Fruit fly (Drosophila melanogaster): ENCODE results near the gene Tektin-C.

Gene Tektin-C

DNA sequence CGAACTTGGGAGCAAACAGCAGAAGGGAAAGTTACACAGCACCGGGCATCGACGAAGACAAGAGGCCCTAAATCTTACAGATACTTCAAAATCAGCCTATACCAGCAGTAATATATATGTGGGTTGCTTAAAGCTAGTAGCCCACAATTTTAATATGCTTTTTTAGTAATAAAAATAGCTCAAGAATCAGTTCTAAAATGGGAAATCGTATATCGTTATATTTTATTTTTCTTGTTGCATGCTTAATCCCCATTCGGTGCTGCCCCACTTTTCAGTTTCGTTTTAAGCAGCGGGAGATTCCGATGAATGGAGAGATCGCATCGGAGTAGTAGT lies 11.7 kb upstream of the Tektin-C start (continued):
- TF ChIP-seq tll (GFP tag; optimal IDR thresholded peaks at IDR 0.05) (no peak), Med (GFP tag) (peak; percentile 16), CG12391 (tag; optimal IDR thresholded peaks at IDR 0.05) (peak; percentile 28), Kr (GFP tag; optimal IDR thresholded peaks at IDR 0.05) (no peak), sens (GFP tag) (peak; percentile 62), unpg (GFP tag; optimal IDR thresholded peaks at IDR 0.05) (peak; percentile 45), Eip74EF (GFP tag; optimal IDR thresholded peaks at IDR 0.05) (peak in 1 of 2 experiments; percentile 1), B-H1 (GFP tag; IDR thresholded peaks at IDR 0.05) (peak; percentile 13; the same call in 1 of the 3 replicates), HLHmδ (GFP tag; optimal IDR thresholded peaks at IDR 0.05) (no peak), fd3F (GFP tag; optimal IDR thresholded peaks at IDR 0.05) (peak; percentile 1), lab (GFP tag; optimal IDR thresholded peaks at IDR 0.05) (peak; percentile 15), BtbVII (GFP tag; optimal IDR thresholded peaks at IDR 0.05) (peak; percentile 40), klu (GFP tag; IDR thresholded peaks at IDR 0.05) (0 out of 2 replicates have a peak, but pooled peaks have one; percentile 31), bcd (GFP tag; optimal IDR thresholded peaks at IDR 0.05) (peak; percentile 28), CG17359 (tag; optimal IDR thresholded peaks at IDR 0.05) (peak; percentile 41), CG14441 (GFP tag; IDR thresholded peaks at IDR 0.05) (no peak), CG6854 (GFP tag; optimal IDR thresholded peaks at IDR 0.05) (no peak), Dip3 (GFP tag; optimal IDR thresholded peaks at IDR 0.05) (peak; percentile 34), CG3281 (GFP tag; optimal IDR thresholded peaks at IDR 0.05) (peak; percentile 44), CG5953 (GFP tag; IDR thresholded peaks at IDR 0.05) (peak; percentile 30; the same call in 1 of the 2 replicates), lilli (GFP tag; optimal IDR thresholded peaks at IDR 0.05) (no peak), ATbp (GFP tag; optimal IDR thresholded peaks at IDR 0.05) (peak; percentile 26), prd (optimal IDR thresholded peaks at IDR 0.05) (no peak), prd (GFP tag; IDR thresholded peaks at IDR 0.05) (peak; percentile 29; the same call in 1 of the 3 replicates), ara (GFP tag; IDR thresholded peaks at IDR 0.05) (peak; percentile 56; the same call in 1 of the 2 replicates), CoRest (tag; optimal IDR thresholded peaks at IDR 0.05) (peak; percentile 42), slp2 (GFP tag; optimal IDR thresholded peaks at IDR 0.05) (no peak), CG18599 (GFP tag; optimal IDR thresholded peaks at IDR 0.05) (peak; percentile 45), Meics (GFP tag; optimal IDR thresholded peaks at IDR 0.05) (peak; percentile 25), wek (GFP tag; optimal IDR thresholded peaks at IDR 0.05) (no peak), NFAT (GFP tag; IDR thresholded peaks at IDR 0.05) (0 out of 2 replicates have a peak, but pooled peaks have one; percentile 10), Sox100B (GFP tag; optimal IDR thresholded peaks at IDR 0.05) (no peak), inv (GFP tag; IDR thresholded peaks at IDR 0.05; ENCODE audit: partially characterized antibody) (no peak), zfh1 (GFP tag; IDR thresholded peaks at IDR 0.05) (0 out of 3 replicates have a peak, but pooled peaks have one; percentile 29), mam (GFP tag; optimal IDR thresholded peaks at IDR 0.05) (peak; percentile 28), Dbx (GFP tag; IDR thresholded peaks at IDR 0.05) (0 out of 3 replicates have a peak, but pooled peaks have one; percentile 24), CG12659 (GFP tag; optimal IDR thresholded peaks at IDR 0.05) (no peak), PHDP (tag; optimal IDR thresholded peaks at IDR 0.05) (peak; percentile 32), CG7357 (GFP tag; IDR thresholded peaks at IDR 0.05) (0 out of 3 replicates have a peak, but pooled peaks have one; percentile 17), CG30403 (GFP tag; optimal IDR thresholded peaks at IDR 0.05) (peak; percentile 49), CG10979 (tag; optimal IDR thresholded peaks at IDR 0.05) (peak; percentile 1), scrt (GFP tag; optimal IDR thresholded peaks at IDR 0.05) (no peak), CG18619 (GFP tag; optimal IDR thresholded peaks at IDR 0.05) (no peak), row (GFP tag; IDR thresholded peaks at IDR 0.05) (peak; percentile 61), Ada2b (GFP tag; IDR thresholded peaks at IDR 0.05) (peak; percentile 36; the same call in 1 of the 2 replicates), nom (GFP tag; optimal IDR thresholded peaks at IDR 0.05) (peak; percentile 71), CG10147 (GFP tag; optimal IDR thresholded peaks at IDR 0.05) (no peak), CG6654 (GFP tag; optimal IDR thresholded peaks at IDR 0.05) (peak; percentile 1), her (GFP tag; optimal IDR thresholded peaks at IDR 0.05) (no peak), CG6689 (GFP tag; IDR thresholded peaks at IDR 0.05) (peak; percentile 26; the same call in 1 of the 2 replicates)

All from whole organism, embryonic.